Fruit fly (Drosophila melanogaster) whole organism, embryonic: ENCODE results near the gene Dhc36C.

Experiments used
- Asciz ChIP-seq: fragments of 200-800 bp; sonication (Bioruptor generic); optimal IDR thresholded peaks from 2 replicates; lab custom pipeline; 2017; ENCODE audit warnings: missing biosample characterization, mild to moderate bottlenecking, missing genetic modification characterization, missing genetic modification reagents
- Blimp-1 ChIP-seq: fragments of 200-800 bp; sonication (Bioruptor generic); optimal IDR thresholded peaks from 3 replicates; lab custom pipeline; 2018; ENCODE audit warnings: missing biosample characterization, missing genetic modification characterization, mild to moderate bottlenecking, moderate library complexity, missing genetic modification reagents
- BtbVII ChIP-seq: fragments of 200-800 bp; sonication (Bioruptor generic); optimal IDR thresholded peaks from 3 replicates; lab custom pipeline; 2017; ENCODE audit warnings: missing biosample characterization, mild to moderate bottlenecking, missing genetic modification characterization
- CG10267 ChIP-seq: fragments of 200-800 bp; sonication (Bioruptor generic); optimal IDR thresholded peaks from 2 replicates; lab custom pipeline; 2018; ENCODE audit warnings: missing biosample characterization, mild to moderate bottlenecking, missing genetic modification characterization, moderate library complexity
- CG10321 ChIP-seq: fragments of 200-800 bp; sonication (Bioruptor generic); IDR thresholded peaks from 2 replicates; pipeline ENCODE4 v1.3.6; 2022; ENCODE audit warnings: missing biosample characterization, missing genetic modification characterization
- CG11723 ChIP-seq: fragments of 200-800 bp; sonication (Bioruptor generic); optimal IDR thresholded peaks from 2 replicates; lab custom pipeline; 2017; ENCODE audit warnings: missing biosample characterization, mild to moderate bottlenecking, missing genetic modification characterization
- CG12071 ChIP-seq: fragments of 200-800 bp; sonication (Bioruptor generic); optimal IDR thresholded peaks from 3 replicates; lab custom pipeline; 2018; ENCODE audit warnings: missing biosample characterization, mild to moderate bottlenecking, missing genetic modification characterization
- CG12104 ChIP-seq: fragments of 200-800 bp; sonication (Bioruptor generic); optimal IDR thresholded peaks from 3 replicates; lab custom pipeline; 2016; ENCODE audit warnings: missing biosample characterization, missing genetic modification characterization
- CG12155 ChIP-seq: fragments of 200-800 bp; sonication (Bioruptor generic); optimal IDR thresholded peaks from 3 replicates; lab custom pipeline; 2016; ENCODE audit warnings: missing biosample characterization, missing genetic modification characterization
- CG12299 ChIP-seq: fragments of 200-800 bp; sonication (Bioruptor generic); optimal IDR thresholded peaks from 2 replicates; lab custom pipeline; 2018; ENCODE audit warnings: missing biosample characterization, mild to moderate bottlenecking, missing genetic modification characterization
- CG14965 ChIP-seq: fragments of 200-800 bp; sonication (Bioruptor generic); optimal IDR thresholded peaks from 2 replicates; lab custom pipeline; 2016; ENCODE audit warnings: missing biosample characterization, missing genetic modification characterization, borderline replicate concordance
- CG15601 ChIP-seq: fragments of 200-800 bp; sonication (Bioruptor generic); optimal IDR thresholded peaks from 3 replicates; lab custom pipeline; 2019; ENCODE audit warnings: missing biosample characterization, mild to moderate bottlenecking, missing genetic modification characterization, moderate library complexity
- CG1602 ChIP-seq: fragments of 200-800 bp; sonication (Bioruptor generic); optimal IDR thresholded peaks from 3 replicates; lab custom pipeline; 2016; ENCODE audit warnings: missing biosample characterization, missing genetic modification characterization
- CG16863 ChIP-seq: fragments of 200-800 bp; sonication (Bioruptor generic); optimal IDR thresholded peaks from 3 replicates; lab custom pipeline; 2016; ENCODE audit warnings: missing biosample characterization, missing genetic modification characterization
- CG17361 ChIP-seq: fragments of 200-800 bp; sonication (Bioruptor generic); IDR thresholded peaks from 3 replicates; pipeline ENCODE4 v1.3.6; 2022; ENCODE audit warnings: missing biosample characterization, missing genetic modification characterization
- CG18476 ChIP-seq: fragments of 200-800 bp; sonication (Bioruptor generic); optimal IDR thresholded peaks from 2 replicates; lab custom pipeline; 2016; ENCODE audit warnings: missing biosample characterization, mild to moderate bottlenecking, missing genetic modification characterization
- CG30020 ChIP-seq: fragments of 200-800 bp; optimal IDR thresholded peaks from 2 replicates; lab custom pipeline; 2019; ENCODE audit warnings: missing biosample characterization, mild to moderate bottlenecking, missing genetic modification characterization, moderate library complexity
- CG3847 ChIP-seq: fragments of 200-800 bp; sonication (Bioruptor generic); IDR thresholded peaks from 2 replicates; pipeline ENCODE4 v1.3.6; 2022; ENCODE audit warnings: missing biosample characterization, missing genetic modification characterization
- CG6765 ChIP-seq: fragments of 200-800 bp; sonication (Bioruptor generic); optimal IDR thresholded peaks from 3 replicates; lab custom pipeline; 2017; ENCODE audit warnings: missing biosample characterization, mild to moderate bottlenecking, missing genetic modification characterization
- CG7786 ChIP-seq: fragments of 200-800 bp; sonication (Bioruptor generic); optimal IDR thresholded peaks from 2 replicates; lab custom pipeline; 2016; ENCODE audit warnings: missing biosample characterization, missing genetic modification characterization
- CG8924 ChIP-seq: fragments of 200-800 bp; optimal IDR thresholded peaks from 3 replicates; lab custom pipeline; 2019; ENCODE audit warnings: missing biosample characterization, mild to moderate bottlenecking, missing genetic modification characterization, moderate library complexity
- CoRest ChIP-seq: fragments of 200-800 bp; sonication (Bioruptor generic); optimal IDR thresholded peaks from 3 replicates; lab custom pipeline; 2018; ENCODE audit warnings: missing biosample characterization, mild to moderate bottlenecking, missing genetic modification characterization, moderate library complexity
- Dbx ChIP-seq: fragments of 200-800 bp; sonication (Bioruptor generic); IDR thresholded peaks from 3 replicates; pipeline ENCODE4 v1.3.6; 2022; ENCODE audit warnings: missing biosample characterization, missing genetic modification characterization
- Elba2 ChIP-seq: fragments of 200-800 bp; sonication (Bioruptor generic); optimal IDR thresholded peaks from 3 replicates; lab custom pipeline; 2016; ENCODE audit warnings: missing biosample characterization, missing genetic modification characterization
- Fer3 ChIP-seq: fragments of 200-800 bp; sonication (Bioruptor generic); optimal IDR thresholded peaks from 2 replicates; lab custom pipeline; 2018; ENCODE audit warnings: missing biosample characterization, mild to moderate bottlenecking, missing genetic modification characterization, moderate library complexity
- Hr3 ChIP-seq: fragments of 200-800 bp; sonication (Bioruptor generic); optimal IDR thresholded peaks from 3 replicates; lab custom pipeline; 2016; ENCODE audit warnings: missing biosample characterization, missing genetic modification characterization
- MBD-R2 ChIP-seq: fragments of 200-800 bp; sonication (Bioruptor generic); IDR thresholded peaks from 2 replicates; pipeline ENCODE4 v1.3.6; 2022; ENCODE audit warnings: missing biosample characterization, missing genetic modification characterization
- Mad ChIP-seq: fragments of 200-800 bp; sonication (Bioruptor generic); optimal IDR thresholded peaks from 2 replicates; lab custom pipeline; 2016; ENCODE audit warnings: missing biosample characterization, missing genetic modification characterization
- Meics ChIP-seq: fragments of 200-800 bp; sonication (Bioruptor generic); optimal IDR thresholded peaks from 2 replicates; lab custom pipeline; 2017; ENCODE audit warnings: missing biosample characterization, mild to moderate bottlenecking, missing genetic modification characterization
- NC2β ChIP-seq: fragments of 200-800 bp; sonication (Bioruptor generic); optimal IDR thresholded peaks from 2 replicates; lab custom pipeline; 2016; ENCODE audit warnings: missing biosample characterization, missing genetic modification characterization
- Opbp ChIP-seq: fragments of 200-800 bp; sonication (Bioruptor generic); IDR thresholded peaks from 3 replicates; pipeline ENCODE4 v1.3.6; 2022; ENCODE audit warnings: missing biosample characterization, missing genetic modification characterization; ENCODE audit not compliant: partially characterized antibody
- Ravus ChIP-seq: fragments of 200-800 bp; sonication (Bioruptor generic); IDR thresholded peaks from 2 replicates; pipeline ENCODE4 v1.3.6; 2022; ENCODE audit warnings: missing biosample characterization, missing genetic modification characterization
- Sox100B ChIP-seq: fragments of 200-800 bp; sonication (Bioruptor generic); optimal IDR thresholded peaks from 3 replicates; lab custom pipeline; 2018; ENCODE audit warnings: missing biosample characterization, mild to moderate bottlenecking, missing genetic modification characterization
- Trl ChIP-seq, 3 experiments: fragments of >200 bp in 2 of 3; fragments of 200-800 bp in 1 of 3; sonication (Bioruptor generic) in 1 of 3; optimal IDR thresholded peaks; 2 replicates in 1 of 3; 3 replicates in 2 of 3; lab custom pipeline; 2016 to 2017; ENCODE audit warnings: missing biosample characterization in 1 of 3, missing genetic modification characterization in 1 of 3
- ap ChIP-seq: fragments of 200-800 bp; sonication (Bioruptor generic); IDR thresholded peaks from 2 replicates; pipeline ENCODE4 v1.3.6; 2022; ENCODE audit warnings: missing biosample characterization, missing genetic modification characterization
- danr ChIP-seq: fragments of 200-800 bp; sonication (Bioruptor generic); IDR thresholded peaks from 2 replicates; pipeline ENCODE4 v1.3.6; 2022; ENCODE audit warnings: missing biosample characterization, missing genetic modification characterization
- gcm ChIP-seq: fragments of 200-800 bp; sonication (Bioruptor generic); optimal IDR thresholded peaks from 2 replicates; lab custom pipeline; 2019; ENCODE audit warnings: missing biosample characterization, mild to moderate bottlenecking, missing genetic modification characterization, moderate library complexity
- h ChIP-seq: fragments of >200 bp; optimal IDR thresholded peaks from 2 replicates; lab custom pipeline; 2017
- klu ChIP-seq: fragments of 200-800 bp; sonication (Bioruptor generic); IDR thresholded peaks from 2 replicates; pipeline ENCODE4 v1.3.6; 2022; ENCODE audit warnings: missing biosample characterization, missing genetic modification characterization
- lab ChIP-seq: fragments of 200-800 bp; sonication (Bioruptor generic); optimal IDR thresholded peaks from 3 replicates; lab custom pipeline; 2017; ENCODE audit warnings: missing biosample characterization, missing genetic modification characterization, mild to moderate bottlenecking, moderate library complexity, missing genetic modification reagents
- oc ChIP-seq: fragments of 200-800 bp; sonication (Bioruptor generic); optimal IDR thresholded peaks from 2 replicates; lab custom pipeline; 2018; ENCODE audit warnings: missing biosample characterization, mild to moderate bottlenecking, missing genetic modification characterization, moderate library complexity
- seq ChIP-seq: fragments of 200-800 bp; sonication (Bioruptor generic); IDR thresholded peaks from 2 replicates; pipeline ENCODE4 v1.3.6; 2022; ENCODE audit warnings: missing biosample characterization, missing genetic modification characterization
- sob ChIP-seq: fragments of 200-800 bp; sonication (Bioruptor generic); IDR thresholded peaks from 2 replicates; pipeline ENCODE4 v1.3.6; 2022; ENCODE audit warnings: missing biosample characterization, missing genetic modification characterization
- tin ChIP-seq: fragments of 200-800 bp; sonication (Bioruptor generic); optimal IDR thresholded peaks from 3 replicates; lab custom pipeline; 2016; ENCODE audit warnings: missing biosample characterization, missing genetic modification characterization
- tio ChIP-seq: fragments of 200-800 bp; sonication (Bioruptor generic); optimal IDR thresholded peaks from 2 replicates; lab custom pipeline; 2017; ENCODE audit warnings: missing biosample characterization, missing genetic modification characterization, inconsistent platforms
- tup ChIP-seq: fragments of 200-800 bp; sonication (Bioruptor generic); optimal IDR thresholded peaks from 2 replicates; lab custom pipeline; 2016; ENCODE audit warnings: missing biosample characterization, mild to moderate bottlenecking, missing genetic modification characterization, moderate library complexity
- twi ChIP-seq: fragments of 200-800 bp; optimal IDR thresholded peaks from 2 replicates; lab custom pipeline; 2019; ENCODE audit warnings: missing biosample characterization, mild to moderate bottlenecking, missing genetic modification characterization, moderate library complexity
- vnd ChIP-seq: fragments of 200-800 bp; sonication (Bioruptor generic); IDR thresholded peaks from 3 replicates; pipeline ENCODE4 v1.3.6; 2022; ENCODE audit warnings: missing biosample characterization, missing genetic modification characterization; ENCODE audit not compliant: partially characterized antibody
- zf30C ChIP-seq: fragments of 200-800 bp; sonication (Bioruptor generic); optimal IDR thresholded peaks from 3 replicates; lab custom pipeline; 2018; ENCODE audit warnings: missing biosample characterization, mild to moderate bottlenecking, missing genetic modification characterization

Dhc36C gene

dm6 chr2L:17465915-17466677 is 35.1 kb upstream of the Dhc36C start (continued):
- TF ChIP-seq CG30020 (tag; lab: Kevin White, UChicago) (no peak), CG12071 (peak; percentile 65), CG18476 (GFP tag; lab: Kevin White, UChicago) (peak; percentile 58), twi (peak; percentile 87), Dbx (GFP tag; lab: Robert Waterston, UW) (peak; percentile 81), MBD-R2 (GFP tag; lab: Robert Waterston, UW) (peak; percentile 50; the same call in 1 of the 2 replicates), Meics (peak; percentile 78), sob (peak; percentile 81), CG12299 (tag; lab: Kevin White, UChicago) (peak; percentile 71), NC2β (GFP tag; lab: Kevin White, UChicago) (peak; percentile 72), tio (peak; percentile 79), CG14965 (peak; percentile 21), CG8924 (tag; lab: Kevin White, UChicago) (no peak), ap (GFP tag; lab: Robert Waterston, UW) (peak; percentile 69; the same call in 1 of the 2 replicates), Ravus (GFP tag; lab: Robert Waterston, UW) (no peak), CoRest (tag; lab: Kevin White, UChicago) (peak; percentile 86), h (no peak), CG10267 (tag; lab: Kevin White, UChicago) (peak; percentile 79), CG11723 (peak; percentile 32), vnd (GFP tag; lab: Robert Waterston, UW) (no peak), Elba2 (GFP tag; lab: Kevin White, UChicago) (no peak), Sox100B (peak; percentile 79), tup (peak; percentile 27), Asciz (GFP tag; lab: Kevin White, UChicago) (peak; percentile 74), tin (GFP tag; lab: Kevin White, UChicago) (peak; percentile 81), CG12155 (peak; percentile 73), Trl (optimal IDR thresholded peaks at IDR 0.05; lab: Kevin White, UChicago) (no peak), Trl (GFP tag; optimal IDR thresholded peaks at IDR 0.05; lab: Kevin White, UChicago) (peak; percentile 66), CG3847 (GFP tag; lab: Robert Waterston, UW) (peak; percentile 52; the same call in 1 of the 2 replicates), CG15601 (tag; lab: Kevin White, UChicago) (peak; percentile 83), CG7786 (peak; percentile 78), Fer3 (peak; percentile 76), CG1602 (GFP tag; lab: Kevin White, UChicago) (peak; percentile 71), Opbp (no peak), zf30C (GFP tag; lab: Kevin White, UChicago) (peak; percentile 55), Mad (GFP tag; lab: Kevin White, UChicago) (peak; percentile 33), CG10321 (GFP tag; lab: Robert Waterston, UW) (0 out of 2 replicates have a peak, but pooled peaks have one; percentile 23), CG6765 (GFP tag; lab: Kevin White, UChicago) (no peak), gcm (GFP tag; lab: Kevin White, UChicago) (no peak), seq (GFP tag; lab: Robert Waterston, UW) (peak; percentile 80), lab (peak; percentile 87), BtbVII (peak; percentile 65), klu (GFP tag; lab: Robert Waterston, UW) (peak; percentile 52; the same call in 1 of the 2 replicates), oc (peak; percentile 85), CG16863 (GFP tag; lab: Kevin White, UChicago) (peak; percentile 75), danr (peak; percentile 62), CG12104 (GFP tag; lab: Kevin White, UChicago) (peak; percentile 66), Hr3 (GFP tag; lab: Kevin White, UChicago) (peak; percentile 74), Blimp-1 (GFP tag; lab: Kevin White, UChicago) (peak; percentile 87), CG17361 (GFP tag; lab: Robert Waterston, UW) (no peak; the same call in 1 of the 3 replicates)
